Fruit fly (Drosophila melanogaster): ENCODE data around the gene CG31388.

DNA sequence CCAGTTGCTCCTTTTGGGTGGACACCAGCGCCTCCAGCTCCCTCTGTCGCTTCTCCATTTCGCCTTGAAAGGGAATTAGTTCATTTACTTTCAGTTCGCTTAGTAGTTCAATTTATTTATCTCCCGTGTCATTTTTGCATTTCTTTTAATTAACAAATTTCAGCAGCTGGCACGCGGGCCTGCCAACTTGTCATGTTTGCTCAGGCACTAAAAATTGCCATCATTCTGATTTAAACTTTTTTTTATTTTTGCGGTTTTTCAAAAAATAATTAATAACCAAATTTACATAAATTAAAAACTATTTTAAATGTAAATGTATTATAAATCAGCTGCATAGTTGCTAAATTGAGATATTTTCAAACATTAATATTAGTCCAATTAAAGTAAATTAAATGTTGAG, 7.2 kb upstream of the CG31388 start, which contains the start of gene GCC88:
- TF ChIP-seq spab (GFP tag; optimal IDR thresholded peaks at IDR 0.05) (no peak), esn (GFP tag; optimal IDR thresholded peaks at IDR 0.05) (no peak), topi (GFP tag; optimal IDR thresholded peaks at IDR 0.05) (no peak), Ets21C (GFP tag; optimal IDR thresholded peaks at IDR 0.05) (no peak), Lpt (GFP tag; optimal IDR thresholded peaks at IDR 0.05) (no peak), CG10669 (GFP tag; optimal IDR thresholded peaks at IDR 0.05) (no peak), OdsH (GFP tag; optimal IDR thresholded peaks at IDR 0.05) (no peak), Smox (GFP tag; optimal IDR thresholded peaks at IDR 0.05) (no peak)

All from whole organism, prepupa.